Worm (Caenorhabditis elegans) whole organism, late embryonic: Measurements from ENCODE around the gene F44E5.5.

Experiments used
- F13H6.1 ChIP-seq: sonication (generic microtip); optimal IDR thresholded peaks from 2 replicates; lab custom pipeline; 2016; ENCODE audit warnings: missing genetic modification characterization, missing compliant biosample characterization
- ceh-30 ChIP-seq: fragments of 150-350 bp; optimal IDR thresholded peaks from 2 replicates; lab custom pipeline; 2014; ENCODE audit warnings: missing biosample characterization, missing genetic modification characterization
- che-1 ChIP-seq: sonication (generic microtip); optimal IDR thresholded peaks from 2 replicates; lab custom pipeline; 2016; ENCODE audit warnings: mild to moderate bottlenecking, missing genetic modification characterization, missing compliant biosample characterization
- elt-2 ChIP-seq: sonication (generic microtip); optimal IDR thresholded peaks from 2 replicates; lab custom pipeline; 2016; ENCODE audit warnings: missing genetic modification reagents, missing genetic modification characterization, missing compliant biosample characterization
- fkh-10 ChIP-seq: fragments of 150-350 bp; optimal IDR thresholded peaks from 2 replicates; lab custom pipeline; 2014; ENCODE audit warnings: missing biosample characterization, missing genetic modification reagents, missing genetic modification characterization
- madf-2 ChIP-seq: sonication (generic microtip); optimal IDR thresholded peaks from 2 replicates; lab custom pipeline; 2017; ENCODE audit warnings: missing genetic modification characterization, missing compliant biosample characterization
- nhr-11 ChIP-seq: fragments of 150-350 bp; optimal IDR thresholded peaks from 2 replicates; lab custom pipeline; 2014; ENCODE audit warnings: missing biosample characterization, missing genetic modification characterization
- pha-4 ChIP-seq: fragments of 150-350 bp; optimal IDR thresholded peaks from 2 replicates; lab custom pipeline; 2018; ENCODE audit warnings: missing biosample characterization, missing genetic modification reagents, missing genetic modification characterization

ce11 chrII:11747889-11748288 is 11.6 kb upstream of the F44E5.5 start:
- no peak for TF ChIP-seq pha-4
- TF ChIP-seq che-1: no peak
- no peak for TF ChIP-seq elt-2 (tag; lab: Kevin White, UChicago)
- TF ChIP-seq madf-2: no peak
- TF ChIP-seq F13H6.1 (tag; lab: Kevin White, UChicago): no peak
- no peak for TF ChIP-seq nhr-11 (tag; lab: Kevin White, UChicago)
- no peak for TF ChIP-seq fkh-10 (GFP tag; lab: Kevin White, UChicago)
- no peak for TF ChIP-seq ceh-30 (tag; lab: Kevin White, UChicago)
